Fruit fly (Drosophila melanogaster) Kc167 (cell line): ENCODE measurements around the gene CG4477.

ENCODE experiments used
- Myc ChIP-seq: fragments of >200 bp; optimal IDR thresholded peaks from 2 replicates; lab custom pipeline; 2017; ENCODE audit warnings: missing external identifiers
- Sin3A ChIP-seq: fragments of >200 bp; optimal IDR thresholded peaks from 2 replicates; lab custom pipeline; 2018; ENCODE audit warnings: missing external identifiers
- h ChIP-seq: fragments of >200 bp; optimal IDR thresholded peaks from 3 replicates; lab custom pipeline; 2018; ENCODE audit warnings: missing external identifiers
- insv ChIP-seq: fragments of >200 bp; optimal IDR thresholded peaks from 3 replicates; lab custom pipeline; 2018; ENCODE audit warnings: missing external identifiers
- psq ChIP-seq: fragments of >200 bp; optimal IDR thresholded peaks from 2 replicates; lab custom pipeline; 2017; ENCODE audit warnings: missing external identifiers
- ttk ChIP-seq: sonication (Bioruptor generic); optimal IDR thresholded peaks from 2 replicates; lab custom pipeline; 2017; ENCODE audit warnings: missing external identifiers

Gene CG4477

dm6 chr3L:9249925-9250324, at the start of gene CG4477:
CG4477 (plus strand) TSS chr3L:9250225.
- no peak for TF ChIP-seq Sin3A
- TF ChIP-seq Myc = no peak
- no peak for TF ChIP-seq insv
- no peak for TF ChIP-seq ttk (lab: Kevin White, UChicago)

DNA sequence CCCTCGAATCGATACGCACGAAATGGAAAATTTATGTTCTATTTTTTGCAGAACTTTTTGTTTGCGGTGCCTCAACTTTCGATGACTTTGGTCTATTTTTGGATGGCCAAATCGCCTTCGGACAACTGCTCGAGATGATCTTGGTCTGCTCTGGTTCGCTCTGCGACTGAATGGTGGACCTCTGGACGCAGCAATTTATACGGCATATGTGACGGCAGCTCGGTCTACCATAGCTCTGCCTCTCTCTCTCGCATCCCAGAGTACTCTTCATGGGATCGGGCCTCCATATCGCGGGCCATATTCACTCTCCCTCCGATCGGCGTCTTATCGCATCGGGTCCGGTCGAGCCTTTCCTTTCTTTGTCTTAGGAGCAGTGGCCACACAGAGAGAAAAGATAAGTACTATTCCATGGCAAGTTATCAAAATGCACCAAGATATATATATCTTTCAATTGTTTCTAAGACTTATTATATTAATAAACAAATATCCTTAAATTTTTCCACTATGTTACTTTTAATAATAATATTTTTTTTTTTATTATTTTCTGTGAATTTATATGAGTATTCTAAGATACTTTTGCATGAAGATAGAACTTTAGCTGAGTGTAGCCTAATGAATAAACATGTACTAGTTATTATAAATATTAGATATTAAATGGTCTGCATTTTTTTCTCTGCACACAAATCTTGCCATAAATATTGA, 41.2 kb upstream of the CG4477 start, which contains the start of gene Slc45-1:
TSS of gene Slc45-1 (minus strand) at position 150 of the 702 bp plus-strand sequence.
- TF ChIP-seq insv (no peak), Sin3A (no peak), h (lab: Kevin White, UChicago) (no peak), psq (lab: Kevin White, UChicago) (no peak), ttk (lab: Kevin White, UChicago) (no peak), Myc (no peak)

- TF ChIP-seq Sin3A = no peak
Measured at dm6 chr3L:9209665-9210064, 40.4 kb upstream of the CG4477 start.

DNA sequence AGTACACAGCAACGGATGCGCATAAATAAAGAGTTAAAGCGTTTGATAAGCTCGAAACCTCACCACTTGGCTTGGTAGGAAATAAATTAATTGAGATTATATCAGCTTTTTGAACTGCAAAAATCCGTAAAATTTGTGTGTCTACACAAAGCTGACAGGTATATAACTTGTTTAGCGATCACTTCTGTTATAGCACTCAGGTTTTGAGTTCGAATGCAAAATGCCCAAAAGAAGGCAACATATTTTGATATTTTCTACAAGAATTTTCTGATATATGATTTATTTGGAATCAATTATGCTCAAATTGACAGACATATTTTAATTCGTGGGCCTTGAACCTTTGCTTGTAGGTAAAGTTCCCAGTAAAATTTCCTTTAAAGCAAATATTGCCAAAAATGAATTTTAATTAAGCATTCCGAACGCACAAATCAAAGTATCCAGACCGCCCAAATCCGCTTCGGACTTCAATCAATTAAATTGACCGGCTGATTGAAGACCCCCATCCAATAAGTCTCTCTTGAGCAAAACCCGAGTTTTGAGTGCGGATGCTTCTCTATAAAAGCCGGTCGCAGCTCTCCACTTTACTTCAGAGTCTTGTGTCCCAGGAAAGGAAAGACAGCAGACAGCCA, 38.6 kb upstream of the CG4477 start, which contains the start of gene CG4476:
TSS of gene CG4476 (plus strand) at position 579 of the 629 bp plus-strand sequence.
- TF ChIP-seq insv (no peak), ttk (lab: Kevin White, UChicago) (no peak), Sin3A (no peak), psq (lab: Kevin White, UChicago) (no peak), Myc (no peak)

DNA sequence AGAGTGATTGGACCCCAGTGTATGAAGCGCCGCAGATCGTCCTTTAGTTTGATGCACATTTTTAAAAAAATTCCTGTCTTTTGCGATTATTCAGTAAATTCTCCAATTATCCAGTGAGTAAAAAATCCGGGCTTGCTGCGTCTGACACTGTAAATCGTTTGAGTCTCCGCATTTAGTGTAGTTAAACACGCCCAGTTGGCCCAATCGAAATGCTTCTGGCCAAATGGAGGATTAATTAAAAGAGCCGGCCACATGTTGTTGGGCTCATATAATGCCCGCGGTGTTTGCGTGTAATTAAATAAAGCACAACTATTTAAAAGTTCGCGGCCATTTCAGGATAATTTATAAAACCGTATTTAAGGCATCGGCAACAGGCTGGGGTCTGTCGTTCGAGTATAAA, 13.5 kb upstream of the CG4477 start, which contains the start of gene CG4483:
TSS of gene CG4483 (minus strand) at position 101 of the 400 bp plus-strand sequence.
- TF ChIP-seq psq (lab: Kevin White, UChicago) (no peak), ttk (lab: Kevin White, UChicago) (no peak), h (lab: Kevin White, UChicago) (no peak), insv (no peak), Myc (no peak), Sin3A (no peak)

- TF ChIP-seq insv (no peak), Sin3A (no peak), psq (lab: Kevin White, UChicago) (no peak), ttk (lab: Kevin White, UChicago) (no peak), h (lab: Kevin White, UChicago) (no peak), Myc (no peak)
Measured at dm6 chr3L:9251678-9252077, 1.7 kb downstream of the CG4477 start, which contains the start of gene GluRIB. GluRIB (plus strand) TSS chr3L:9251978.

DNA sequence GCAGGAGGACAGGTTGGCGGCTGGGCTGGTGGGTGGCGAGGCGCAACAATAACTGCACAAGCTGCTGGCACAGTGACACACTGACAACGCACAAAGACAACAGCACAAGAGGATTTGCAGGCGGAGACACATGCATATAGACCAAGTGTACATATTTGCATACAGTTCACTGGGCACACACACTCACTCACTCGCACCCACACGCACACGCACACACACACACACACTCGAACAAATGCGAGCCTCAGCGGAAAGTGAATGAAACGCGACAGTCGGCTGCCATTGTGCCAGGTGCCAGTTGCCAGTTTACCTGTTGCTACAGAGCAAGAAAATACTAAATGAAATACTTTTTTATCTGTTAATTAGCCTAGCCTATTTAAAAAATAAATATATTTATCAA, 5.1 kb downstream of the CG4477 start:
- TF ChIP-seq ttk (lab: Kevin White, UChicago) = no peak
- TF ChIP-seq Sin3A = no peak
- no peak for TF ChIP-seq insv
- no peak for TF ChIP-seq Myc
- no peak for TF ChIP-seq h (lab: Kevin White, UChicago)
- TF ChIP-seq psq (lab: Kevin White, UChicago) = no peak

- TF ChIP-seq insv = no peak
- TF ChIP-seq h (lab: Kevin White, UChicago) = no peak
- TF ChIP-seq psq (lab: Kevin White, UChicago) = no peak
- no peak for TF ChIP-seq Sin3A
- TF ChIP-seq ttk (lab: Kevin White, UChicago) = no peak
- no peak for TF ChIP-seq Myc
Measured at dm6 chr3L:9262268-9262667, 12.2 kb downstream of the CG4477 start.

DNA sequence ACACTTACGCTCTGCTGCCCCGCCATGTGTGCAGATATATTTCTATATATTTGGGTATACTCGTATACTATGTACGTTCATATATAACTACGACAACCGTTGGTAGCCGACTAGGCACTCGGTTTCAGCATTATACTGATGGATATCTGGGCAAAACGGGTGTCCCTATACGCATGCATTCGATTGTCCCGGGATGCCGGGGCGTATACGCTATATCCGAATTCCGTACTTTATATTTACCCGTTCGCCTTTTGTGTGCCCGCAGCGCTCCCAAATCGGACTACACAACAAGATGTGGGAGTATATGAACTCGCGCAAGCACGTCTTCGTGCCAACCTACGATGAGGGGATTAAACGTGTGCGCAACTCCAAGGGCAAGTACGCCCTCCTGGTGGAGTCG, 33.7 kb downstream of the CG4477 start:
- no peak for TF ChIP-seq Myc
- no peak for TF ChIP-seq Sin3A
- TF ChIP-seq h (lab: Kevin White, UChicago) = no peak
- no peak for TF ChIP-seq insv
- no peak for TF ChIP-seq psq (lab: Kevin White, UChicago)
- TF ChIP-seq ttk (lab: Kevin White, UChicago) = no peak
